Worm (Caenorhabditis elegans) whole organism, late embryonic: Measurements from ENCODE around the gene cyp-13B1.

Experiments
- C08G9.2 ChIP-seq: sonication (generic microtip); optimal IDR thresholded peaks from 2 replicates; lab custom pipeline; 2016; ENCODE audit warnings: mild to moderate bottlenecking, missing genetic modification characterization, moderate library complexity, missing compliant biosample characterization
- C38D4.7 ChIP-seq: fragments of 200-800 bp; sonication (Bioruptor generic); optimal IDR thresholded peaks from 2 replicates; lab custom pipeline; 2018; ENCODE audit warnings: mild to moderate bottlenecking, missing genetic modification characterization, moderate library complexity, missing compliant biosample characterization
- K02D7.2 ChIP-seq: sonication (generic microtip); optimal IDR thresholded peaks from 2 replicates; lab custom pipeline; 2017; ENCODE audit warnings: mild to moderate bottlenecking, missing genetic modification characterization, missing compliant biosample characterization
- K09A11.1 ChIP-seq: sonication (generic microtip); optimal IDR thresholded peaks from 2 replicates; lab custom pipeline; 2017; ENCODE audit warnings: antibody characterized with exemption, mild to moderate bottlenecking, missing genetic modification characterization, missing compliant biosample characterization; ENCODE audit not compliant: insufficient read depth
- T23F11.4 ChIP-seq: fragments of 200-800 bp; sonication (Bioruptor generic); optimal IDR thresholded peaks from 2 replicates; lab custom pipeline; 2018; ENCODE audit warnings: mild to moderate bottlenecking, missing genetic modification characterization, missing compliant biosample characterization
- Y22D7AL.16 ChIP-seq: sonication (generic microtip); optimal IDR thresholded peaks from 2 replicates; lab custom pipeline; 2016; ENCODE audit warnings: missing genetic modification characterization, missing compliant biosample characterization
- ahr-1 ChIP-seq: sonication (generic microtip); optimal IDR thresholded peaks from 2 replicates; lab custom pipeline; 2016; ENCODE audit warnings: missing genetic modification characterization, missing compliant biosample characterization
- ceh-19 ChIP-seq: fragments of 200-800 bp; sonication (Bioruptor generic); optimal IDR thresholded peaks from 2 replicates; lab custom pipeline; 2018; ENCODE audit warnings: mild to moderate bottlenecking, missing genetic modification characterization, missing compliant biosample characterization
- ceh-2 ChIP-seq: sonication (generic microtip); optimal IDR thresholded peaks from 2 replicates; lab custom pipeline; 2016; ENCODE audit warnings: missing genotype, missing genetic modification characterization, missing compliant biosample characterization
- ceh-22 ChIP-seq: sonication (generic microtip); optimal IDR thresholded peaks from 2 replicates; lab custom pipeline; 2017; ENCODE audit warnings: missing biosample characterization, missing genetic modification characterization
- ceh-24 ChIP-seq: sonication (generic microtip); optimal IDR thresholded peaks from 2 replicates; lab custom pipeline; 2016; ENCODE audit warnings: mild to moderate bottlenecking, missing genetic modification characterization, missing compliant biosample characterization
- ceh-30 ChIP-seq: fragments of 150-350 bp; optimal IDR thresholded peaks from 2 replicates; lab custom pipeline; 2014; ENCODE audit warnings: missing biosample characterization, missing genetic modification characterization
- ceh-34 ChIP-seq: sonication (generic microtip); optimal IDR thresholded peaks from 2 replicates; lab custom pipeline; 2016; ENCODE audit warnings: mild to moderate bottlenecking, missing genetic modification characterization, missing compliant biosample characterization
- ceh-45 ChIP-seq: fragments of 200-800 bp; sonication (Bioruptor generic); IDR thresholded peaks from 2 replicates; pipeline ENCODE4 v1.3.6; 2022; ENCODE audit warnings: missing genetic modification reagents, missing genetic modification characterization, missing compliant biosample characterization
- ceh-48 ChIP-seq: sonication (generic microtip); optimal IDR thresholded peaks from 2 replicates; lab custom pipeline; 2016; ENCODE audit warnings: missing genetic modification characterization, inconsistent platforms, missing compliant biosample characterization
- ceh-6 ChIP-seq: fragments of 200-800 bp; sonication (Bioruptor generic); optimal IDR thresholded peaks from 2 replicates; lab custom pipeline; 2018; ENCODE audit warnings: mild to moderate bottlenecking, missing genetic modification characterization, missing compliant biosample characterization
- ceh-9 ChIP-seq: sonication (generic microtip); optimal IDR thresholded peaks from 2 replicates; lab custom pipeline; 2016; ENCODE audit warnings: mild to moderate bottlenecking, missing genetic modification characterization, inconsistent platforms, missing compliant biosample characterization
- dmd-4 ChIP-seq: sonication (generic microtip); optimal IDR thresholded peaks from 2 replicates; lab custom pipeline; 2016; ENCODE audit warnings: borderline replicate concordance, missing genetic modification characterization, missing compliant biosample characterization
- elt-2 ChIP-seq: sonication (generic microtip); optimal IDR thresholded peaks from 2 replicates; lab custom pipeline; 2016; ENCODE audit warnings: missing genetic modification reagents, missing genetic modification characterization, missing compliant biosample characterization
- eyg-1 ChIP-seq: sonication (generic microtip); optimal IDR thresholded peaks from 2 replicates; lab custom pipeline; 2016; ENCODE audit warnings: missing genotype, missing genetic modification characterization, missing compliant biosample characterization
- fax-1 ChIP-seq: sonication (generic microtip); optimal IDR thresholded peaks from 2 replicates; lab custom pipeline; 2016; ENCODE audit warnings: missing genotype, missing genetic modification characterization, missing compliant biosample characterization
- fkh-10 ChIP-seq: fragments of 150-350 bp; optimal IDR thresholded peaks from 2 replicates; lab custom pipeline; 2014; ENCODE audit warnings: missing biosample characterization, missing genetic modification reagents, missing genetic modification characterization
- hlh-13 ChIP-seq: fragments of 200-800 bp; sonication (Bioruptor generic); optimal IDR thresholded peaks from 2 replicates; lab custom pipeline; 2018; ENCODE audit warnings: mild to moderate bottlenecking, missing genetic modification characterization, missing compliant biosample characterization
- hlh-15 ChIP-seq: sonication (generic microtip); optimal IDR thresholded peaks from 2 replicates; lab custom pipeline; 2016; ENCODE audit warnings: missing genetic modification characterization, missing compliant biosample characterization
- hlh-8 ChIP-seq: sonication (generic microtip); optimal IDR thresholded peaks from 2 replicates; lab custom pipeline; 2016; ENCODE audit warnings: missing genotype, missing genetic modification characterization, missing compliant biosample characterization
- lim-6 ChIP-seq: sonication (generic microtip); optimal IDR thresholded peaks from 2 replicates; lab custom pipeline; 2016; ENCODE audit warnings: missing genetic modification characterization, missing compliant biosample characterization
- lin-11 ChIP-seq: fragments of 200-800 bp; sonication (Bioruptor generic); optimal IDR thresholded peaks from 2 replicates; lab custom pipeline; 2018; ENCODE audit warnings: mild to moderate bottlenecking, missing genetic modification characterization, missing compliant biosample characterization
- madf-2 ChIP-seq: sonication (generic microtip); optimal IDR thresholded peaks from 2 replicates; lab custom pipeline; 2017; ENCODE audit warnings: missing genetic modification characterization, missing compliant biosample characterization
- nhr-11 ChIP-seq: fragments of 150-350 bp; optimal IDR thresholded peaks from 2 replicates; lab custom pipeline; 2014; ENCODE audit warnings: missing biosample characterization, missing genetic modification characterization
- npax-4 ChIP-seq: sonication (generic microtip); optimal IDR thresholded peaks from 2 replicates; lab custom pipeline; 2016; ENCODE audit warnings: missing genetic modification characterization, missing compliant biosample characterization
- odd-2 ChIP-seq: sonication (generic microtip); optimal IDR thresholded peaks from 2 replicates; lab custom pipeline; 2017; ENCODE audit warnings: antibody characterized with exemption, mild to moderate bottlenecking, missing genetic modification characterization, missing compliant biosample characterization
- pax-1 ChIP-seq: fragments of 150-350 bp; optimal IDR thresholded peaks from 2 replicates; lab custom pipeline; 2014; ENCODE audit warnings: missing biosample characterization, missing genetic modification characterization
- pha-4 ChIP-seq: fragments of 150-350 bp; optimal IDR thresholded peaks from 2 replicates; lab custom pipeline; 2018; ENCODE audit warnings: missing biosample characterization, missing genetic modification reagents, missing genetic modification characterization
- pqm-1 ChIP-seq: sonication (generic microtip); optimal IDR thresholded peaks from 2 replicates; lab custom pipeline; 2016; ENCODE audit warnings: missing genetic modification characterization, missing compliant biosample characterization
- pros-1 ChIP-seq: fragments of 150-350 bp; optimal IDR thresholded peaks from 2 replicates; lab custom pipeline; 2014; ENCODE audit warnings: missing biosample characterization, missing genetic modification reagents, missing genetic modification characterization
- ref-2 ChIP-seq: sonication (generic microtip); optimal IDR thresholded peaks from 2 replicates; lab custom pipeline; 2016; ENCODE audit warnings: missing genetic modification characterization, missing compliant biosample characterization
- rnt-1 ChIP-seq: sonication (generic microtip); optimal IDR thresholded peaks from 2 replicates; lab custom pipeline; 2016; ENCODE audit warnings: missing genetic modification characterization, missing compliant biosample characterization
- sox-2 ChIP-seq: fragments of 200-800 bp; sonication (Bioruptor generic); IDR thresholded peaks from 2 replicates; pipeline ENCODE4 v1.3.6; 2022; ENCODE audit warnings: missing genetic modification reagents, missing genetic modification characterization, missing compliant biosample characterization
- syd-9 ChIP-seq: sonication (generic microtip); optimal IDR thresholded peaks from 2 replicates; lab custom pipeline; 2016; ENCODE audit warnings: mild to moderate bottlenecking, missing genetic modification characterization, moderate library complexity, missing compliant biosample characterization
- tbx-2 ChIP-seq: sonication (generic microtip); optimal IDR thresholded peaks from 2 replicates; lab custom pipeline; 2016; ENCODE audit warnings: missing genetic modification characterization, missing compliant biosample characterization
- tbx-7 ChIP-seq: sonication (generic microtip); optimal IDR thresholded peaks from 2 replicates; lab custom pipeline; 2016; ENCODE audit warnings: missing genotype, missing genetic modification characterization, missing compliant biosample characterization
- ttx-3 ChIP-seq: sonication (generic microtip); optimal IDR thresholded peaks from 2 replicates; lab custom pipeline; 2016; ENCODE audit warnings: missing genetic modification reagents, missing genetic modification characterization, missing compliant biosample characterization
- unc-42 ChIP-seq: sonication (generic microtip); optimal IDR thresholded peaks from 2 replicates; lab custom pipeline; 2016; ENCODE audit warnings: missing genotype, missing genetic modification characterization, missing compliant biosample characterization
- unc-55 ChIP-seq: sonication (generic microtip); optimal IDR thresholded peaks from 2 replicates; lab custom pipeline; 2017; ENCODE audit warnings: missing biosample characterization, missing genetic modification reagents, missing genetic modification characterization
- zip-5 ChIP-seq: sonication (generic microtip); optimal IDR thresholded peaks from 2 replicates; lab custom pipeline; 2016; ENCODE audit warnings: missing genetic modification characterization, missing compliant biosample characterization

The cyp-13B1 gene

DNA sequence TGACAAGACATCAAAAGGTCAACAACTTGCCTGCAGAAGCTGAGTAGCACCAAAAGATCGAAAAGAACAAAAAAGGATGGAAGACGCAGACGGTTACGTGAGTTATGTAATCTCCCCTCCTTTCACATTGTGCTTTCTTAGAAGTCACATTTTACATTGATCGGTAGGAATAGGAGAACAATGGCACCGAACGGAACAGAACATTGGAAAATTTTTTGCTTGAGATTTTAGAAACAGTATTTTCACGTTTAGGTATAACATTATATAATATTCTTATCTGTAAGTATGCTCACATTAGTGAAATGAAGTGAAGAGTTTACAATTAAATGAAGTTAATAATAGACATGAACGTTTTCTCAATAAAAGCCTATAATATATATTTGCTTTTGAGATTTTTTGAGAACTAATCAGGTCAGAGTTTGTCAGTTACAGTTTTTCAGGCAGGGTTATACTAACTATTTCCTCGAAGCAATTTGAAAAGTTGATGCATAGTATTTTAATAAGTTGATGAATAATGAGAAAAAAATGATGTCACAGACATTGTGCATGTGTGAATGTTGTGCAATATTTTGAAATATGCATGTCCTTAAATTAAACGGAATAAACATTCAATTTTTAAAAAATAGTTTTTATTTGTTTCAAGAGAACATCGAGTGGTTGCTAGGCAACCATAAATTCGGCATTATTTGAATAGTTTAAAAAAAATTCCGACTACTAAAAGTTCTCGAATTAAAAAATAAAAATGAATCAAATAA, 28.3 kb downstream of the cyp-13B1 start:
- TF ChIP-seq C38D4.7 (GFP tag; lab: Kevin White, UChicago), result no peak
- TF ChIP-seq fkh-10, result no peak
- TF ChIP-seq tbx-7, result no peak
- TF ChIP-seq ref-2, result no peak
- TF ChIP-seq nhr-11 (tag; lab: Kevin White, UChicago), result no peak
- no peak for TF ChIP-seq ceh-2 (tag; lab: Kevin White, UChicago)
- TF ChIP-seq K09A11.1 (tag; lab: Kevin White, UChicago), result no peak
- TF ChIP-seq zip-5, result no peak
- TF ChIP-seq pros-1 (tag; lab: Kevin White, UChicago), result no peak
- TF ChIP-seq ceh-48 (tag; lab: Kevin White, UChicago), result no peak
- TF ChIP-seq ttx-3 (tag; lab: Kevin White, UChicago), result no peak
- no peak for TF ChIP-seq ceh-6 (GFP tag; lab: Kevin White, UChicago)
- no peak for TF ChIP-seq ceh-19 (GFP tag; lab: Kevin White, UChicago)
- TF ChIP-seq ceh-45 (GFP tag; lab: Robert Waterston, UW), result no peak
- TF ChIP-seq ceh-22 (tag; lab: Kevin White, UChicago), result no peak
- no peak for TF ChIP-seq npax-4
- no peak for TF ChIP-seq ceh-30 (tag; lab: Kevin White, UChicago)
- TF ChIP-seq Y22D7AL.16, result no peak
- no peak for TF ChIP-seq fax-1
- TF ChIP-seq lim-6 (tag; lab: Kevin White, UChicago), result no peak

DNA sequence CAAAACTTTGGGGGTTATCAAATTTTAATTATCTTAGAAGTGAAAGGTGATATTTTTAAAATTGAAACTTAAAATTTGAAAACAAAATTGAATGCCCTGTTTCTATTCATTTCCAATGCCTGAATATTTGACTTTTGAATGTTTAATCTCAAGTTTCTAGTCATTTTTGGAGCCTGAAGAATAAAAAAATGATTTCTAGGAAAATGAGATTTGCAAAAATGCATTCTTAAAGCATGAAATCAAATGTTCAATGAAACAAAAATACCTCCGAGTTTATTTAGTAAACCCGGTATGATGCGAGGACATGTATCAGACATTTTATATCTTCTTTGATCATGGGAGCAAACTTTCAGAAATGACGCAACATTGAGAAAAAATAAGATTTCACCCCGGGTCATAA, 30.4 kb downstream of the cyp-13B1 start:
- TF ChIP-seq elt-2 (tag; lab: Kevin White, UChicago) (no peak), ceh-34 (tag; lab: Kevin White, UChicago) (no peak), C08G9.2 (tag; lab: Kevin White, UChicago) (no peak)

DNA sequence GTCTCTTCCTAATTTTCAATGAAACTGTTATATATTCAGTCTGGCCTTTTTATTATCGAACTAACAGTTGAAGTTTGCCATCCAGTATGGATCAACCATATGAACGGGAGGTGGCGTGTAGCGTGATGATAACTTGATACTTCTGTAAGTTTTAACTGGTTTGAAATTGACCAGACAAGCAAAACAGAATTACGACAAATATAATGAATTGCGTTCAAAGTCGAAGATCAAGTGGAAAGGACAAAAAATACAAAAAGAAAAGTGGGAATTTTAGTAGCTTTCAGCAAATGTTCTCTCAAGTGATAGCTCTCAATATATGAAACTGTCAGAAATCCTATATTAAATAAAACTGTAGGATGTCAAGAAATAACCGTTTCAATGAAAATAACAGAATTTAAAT, 32.6 kb downstream of the cyp-13B1 start, which contains the start of the genes C49F8.14 and gem-1:
Gene C49F8.14 (minus strand): TSS at position 99 of the 400 bp plus-strand sequence.
Gene gem-1 (minus strand): TSS at position 142 of the 400 bp plus-strand sequence.
- no peak for TF ChIP-seq unc-55 (GFP tag; lab: Kevin White, UChicago)
- TF ChIP-seq pax-1 (tag; lab: Kevin White, UChicago), result no peak
- no peak for TF ChIP-seq madf-2 (tag; lab: Kevin White, UChicago)
- no peak for TF ChIP-seq C38D4.7 (GFP tag; lab: Kevin White, UChicago)
- TF ChIP-seq eyg-1 (tag; lab: Kevin White, UChicago), result no peak
- no peak for TF ChIP-seq pqm-1 (tag; lab: Kevin White, UChicago)
- no peak for TF ChIP-seq ref-2
- TF ChIP-seq T23F11.4 (GFP tag; lab: Kevin White, UChicago), result no peak
- no peak for TF ChIP-seq elt-2 (tag; lab: Kevin White, UChicago)
- TF ChIP-seq ceh-9 (tag; lab: Kevin White, UChicago), result no peak
- TF ChIP-seq lin-11 (tag; lab: Kevin White, UChicago), result no peak
- no peak for TF ChIP-seq tbx-2 (tag; lab: Kevin White, UChicago)
- no peak for TF ChIP-seq fkh-10
- no peak for TF ChIP-seq ceh-34 (tag; lab: Kevin White, UChicago)
- no peak for TF ChIP-seq pha-4 (tag; lab: Kevin White, UChicago)
- no peak for TF ChIP-seq rnt-1
- no peak for TF ChIP-seq ceh-45 (GFP tag; lab: Robert Waterston, UW)
- TF ChIP-seq syd-9 (tag; lab: Kevin White, UChicago), result no peak
- TF ChIP-seq sox-2, result no peak
- no peak for TF ChIP-seq pros-1 (tag; lab: Kevin White, UChicago)

DNA sequence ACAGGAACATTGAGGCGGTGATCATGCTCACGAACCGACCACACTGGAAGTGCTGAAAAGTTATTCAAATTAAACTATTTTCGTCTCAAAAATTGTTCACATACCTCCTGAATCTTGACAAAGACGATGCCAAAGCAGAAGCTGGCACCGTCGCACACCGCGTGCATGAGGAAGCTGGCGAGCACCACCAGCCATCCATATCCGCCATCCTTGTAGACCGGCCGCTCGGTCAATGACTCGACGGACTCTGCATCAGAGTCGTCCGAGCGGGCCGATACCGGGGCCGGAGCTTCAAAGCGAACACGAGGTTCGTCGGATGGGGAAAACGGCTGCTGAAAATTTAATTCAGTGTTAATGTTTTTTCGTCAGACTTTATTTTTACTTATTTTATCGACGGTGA, 33.3 kb downstream of the cyp-13B1 start:
- TF ChIP-seq hlh-8 (tag; lab: Kevin White, UChicago) (no peak), hlh-15 (tag; lab: Kevin White, UChicago) (no peak), ttx-3 (tag; lab: Kevin White, UChicago) (no peak), K09A11.1 (tag; lab: Kevin White, UChicago) (no peak), pha-4 (tag; lab: Kevin White, UChicago) (no peak), unc-42 (no peak), hlh-13 (no peak), tbx-2 (tag; lab: Kevin White, UChicago) (no peak), ceh-34 (tag; lab: Kevin White, UChicago) (no peak), elt-2 (tag; lab: Kevin White, UChicago) (no peak), dmd-4 (tag; lab: Kevin White, UChicago) (no peak), ceh-24 (tag; lab: Kevin White, UChicago) (no peak), ahr-1 (no peak), zip-5 (no peak), ceh-9 (tag; lab: Kevin White, UChicago) (no peak), unc-55 (GFP tag; lab: Kevin White, UChicago) (no peak), K02D7.2 (no peak), odd-2 (tag; lab: Kevin White, UChicago) (no peak)
